Worm (Caenorhabditis elegans) whole organism, late embryonic: ENCODE data around the gene F54D1.1.
"Not testable (repeated sequence)": the region's sequence is repeated elsewhere in the genome, so short reads cannot be mapped to it uniquely, and the experiment has no call there.

Experiments
- C38D4.7 ChIP-seq: fragments of 200-800 bp; sonication (Bioruptor generic); optimal IDR thresholded peaks from 2 replicates; lab custom pipeline; 2018; ENCODE audit warnings: mild to moderate bottlenecking, missing genetic modification characterization, moderate library complexity, missing compliant biosample characterization
- K02D7.2 ChIP-seq: sonication (generic microtip); optimal IDR thresholded peaks from 2 replicates; lab custom pipeline; 2017; ENCODE audit warnings: mild to moderate bottlenecking, missing genetic modification characterization, missing compliant biosample characterization
- K09A11.1 ChIP-seq: sonication (generic microtip); optimal IDR thresholded peaks from 2 replicates; lab custom pipeline; 2017; ENCODE audit warnings: antibody characterized with exemption, mild to moderate bottlenecking, missing genetic modification characterization, missing compliant biosample characterization; ENCODE audit not compliant: insufficient read depth
- T23F11.4 ChIP-seq: fragments of 200-800 bp; sonication (Bioruptor generic); optimal IDR thresholded peaks from 2 replicates; lab custom pipeline; 2018; ENCODE audit warnings: mild to moderate bottlenecking, missing genetic modification characterization, missing compliant biosample characterization
- ahr-1 ChIP-seq: sonication (generic microtip); optimal IDR thresholded peaks from 2 replicates; lab custom pipeline; 2016; ENCODE audit warnings: missing genetic modification characterization, missing compliant biosample characterization
- ceh-19 ChIP-seq: fragments of 200-800 bp; sonication (Bioruptor generic); optimal IDR thresholded peaks from 2 replicates; lab custom pipeline; 2018; ENCODE audit warnings: mild to moderate bottlenecking, missing genetic modification characterization, missing compliant biosample characterization
- ceh-22 ChIP-seq: sonication (generic microtip); optimal IDR thresholded peaks from 2 replicates; lab custom pipeline; 2017; ENCODE audit warnings: missing biosample characterization, missing genetic modification characterization
- ceh-24 ChIP-seq: sonication (generic microtip); optimal IDR thresholded peaks from 2 replicates; lab custom pipeline; 2016; ENCODE audit warnings: mild to moderate bottlenecking, missing genetic modification characterization, missing compliant biosample characterization
- ceh-30 ChIP-seq: fragments of 150-350 bp; optimal IDR thresholded peaks from 2 replicates; lab custom pipeline; 2014; ENCODE audit warnings: missing biosample characterization, missing genetic modification characterization
- ceh-48 ChIP-seq: sonication (generic microtip); optimal IDR thresholded peaks from 2 replicates; lab custom pipeline; 2016; ENCODE audit warnings: missing genetic modification characterization, inconsistent platforms, missing compliant biosample characterization
- dve-1 ChIP-seq: sonication (generic microtip); optimal IDR thresholded peaks from 2 replicates; lab custom pipeline; 2017; ENCODE audit warnings: antibody characterized with exemption, mild to moderate bottlenecking, missing genetic modification characterization, missing compliant biosample characterization
- elt-2 ChIP-seq: sonication (generic microtip); optimal IDR thresholded peaks from 2 replicates; lab custom pipeline; 2016; ENCODE audit warnings: missing genetic modification reagents, missing genetic modification characterization, missing compliant biosample characterization
- fax-1 ChIP-seq: sonication (generic microtip); optimal IDR thresholded peaks from 2 replicates; lab custom pipeline; 2016; ENCODE audit warnings: missing genotype, missing genetic modification characterization, missing compliant biosample characterization
- fkh-10 ChIP-seq: fragments of 150-350 bp; optimal IDR thresholded peaks from 2 replicates; lab custom pipeline; 2014; ENCODE audit warnings: missing biosample characterization, missing genetic modification reagents, missing genetic modification characterization
- fkh-6 ChIP-seq: sonication (generic microtip); optimal IDR thresholded peaks from 2 replicates; lab custom pipeline; 2016; ENCODE audit warnings: missing genetic modification characterization, missing compliant biosample characterization
- gmeb-2 ChIP-seq: sonication (generic microtip); optimal IDR thresholded peaks from 2 replicates; lab custom pipeline; 2016; ENCODE audit warnings: missing genetic modification characterization, inconsistent platforms, missing compliant biosample characterization
- hlh-8 ChIP-seq: sonication (generic microtip); optimal IDR thresholded peaks from 2 replicates; lab custom pipeline; 2016; ENCODE audit warnings: missing genotype, missing genetic modification characterization, missing compliant biosample characterization
- lim-6 ChIP-seq: sonication (generic microtip); optimal IDR thresholded peaks from 2 replicates; lab custom pipeline; 2016; ENCODE audit warnings: missing genetic modification characterization, missing compliant biosample characterization
- mec-3 ChIP-seq: sonication (generic microtip); optimal IDR thresholded peaks from 2 replicates; lab custom pipeline; 2016; ENCODE audit warnings: borderline replicate concordance, missing genetic modification characterization, missing compliant biosample characterization
- nfya-1 ChIP-seq: sonication (generic microtip); optimal IDR thresholded peaks from 2 replicates; lab custom pipeline; 2017; ENCODE audit warnings: missing genetic modification characterization, mild to moderate bottlenecking, missing compliant biosample characterization, antibody characterized with exemption, moderate library complexity
- nhr-11 ChIP-seq: fragments of 150-350 bp; optimal IDR thresholded peaks from 2 replicates; lab custom pipeline; 2014; ENCODE audit warnings: missing biosample characterization, missing genetic modification characterization
- nhr-232 ChIP-seq: sonication (generic microtip); optimal IDR thresholded peaks from 2 replicates; lab custom pipeline; 2016; ENCODE audit warnings: missing genetic modification characterization, missing compliant biosample characterization
- pag-3 ChIP-seq: sonication (generic microtip); optimal IDR thresholded peaks from 2 replicates; lab custom pipeline; 2016; ENCODE audit warnings: missing compliant biosample characterization, missing genetic modification characterization, borderline replicate concordance
- pat-9 ChIP-seq: fragments of 200-800 bp; sonication (Bioruptor generic); optimal IDR thresholded peaks from 2 replicates; lab custom pipeline; 2018; ENCODE audit warnings: mild to moderate bottlenecking, missing genetic modification characterization, moderate library complexity, missing compliant biosample characterization
- pha-2 ChIP-seq: sonication (generic microtip); optimal IDR thresholded peaks from 2 replicates; lab custom pipeline; 2017; ENCODE audit warnings: mild to moderate bottlenecking, missing genetic modification characterization, missing compliant biosample characterization
- ref-2 ChIP-seq: sonication (generic microtip); optimal IDR thresholded peaks from 2 replicates; lab custom pipeline; 2016; ENCODE audit warnings: missing genetic modification characterization, missing compliant biosample characterization
- rnt-1 ChIP-seq: sonication (generic microtip); optimal IDR thresholded peaks from 2 replicates; lab custom pipeline; 2016; ENCODE audit warnings: missing genetic modification characterization, missing compliant biosample characterization
- sdc-2 ChIP-seq: sonication (generic microtip); optimal IDR thresholded peaks from 2 replicates; lab custom pipeline; 2016; ENCODE audit warnings: missing genotype, missing genetic modification characterization, missing compliant biosample characterization
- sox-2 ChIP-seq: fragments of 200-800 bp; sonication (Bioruptor generic); IDR thresholded peaks from 2 replicates; pipeline ENCODE4 v1.3.6; 2022; ENCODE audit warnings: missing genetic modification reagents, missing genetic modification characterization, missing compliant biosample characterization
- sox-4 ChIP-seq: sonication (generic microtip); optimal IDR thresholded peaks from 2 replicates; lab custom pipeline; 2017; ENCODE audit warnings: mild to moderate bottlenecking, missing genetic modification characterization, inconsistent platforms, missing compliant biosample characterization
- ttx-3 ChIP-seq: sonication (generic microtip); optimal IDR thresholded peaks from 2 replicates; lab custom pipeline; 2016; ENCODE audit warnings: missing genetic modification reagents, missing genetic modification characterization, missing compliant biosample characterization
- unc-55 ChIP-seq: sonication (generic microtip); optimal IDR thresholded peaks from 2 replicates; lab custom pipeline; 2017; ENCODE audit warnings: missing biosample characterization, missing genetic modification reagents, missing genetic modification characterization
- zip-5 ChIP-seq: sonication (generic microtip); optimal IDR thresholded peaks from 2 replicates; lab custom pipeline; 2016; ENCODE audit warnings: missing genetic modification characterization, missing compliant biosample characterization
- ztf-16 ChIP-seq: sonication (generic microtip); optimal IDR thresholded peaks from 2 replicates; lab custom pipeline; 2017; ENCODE audit warnings: missing genetic modification characterization, missing compliant biosample characterization

Gene F54D1.1

DNA sequence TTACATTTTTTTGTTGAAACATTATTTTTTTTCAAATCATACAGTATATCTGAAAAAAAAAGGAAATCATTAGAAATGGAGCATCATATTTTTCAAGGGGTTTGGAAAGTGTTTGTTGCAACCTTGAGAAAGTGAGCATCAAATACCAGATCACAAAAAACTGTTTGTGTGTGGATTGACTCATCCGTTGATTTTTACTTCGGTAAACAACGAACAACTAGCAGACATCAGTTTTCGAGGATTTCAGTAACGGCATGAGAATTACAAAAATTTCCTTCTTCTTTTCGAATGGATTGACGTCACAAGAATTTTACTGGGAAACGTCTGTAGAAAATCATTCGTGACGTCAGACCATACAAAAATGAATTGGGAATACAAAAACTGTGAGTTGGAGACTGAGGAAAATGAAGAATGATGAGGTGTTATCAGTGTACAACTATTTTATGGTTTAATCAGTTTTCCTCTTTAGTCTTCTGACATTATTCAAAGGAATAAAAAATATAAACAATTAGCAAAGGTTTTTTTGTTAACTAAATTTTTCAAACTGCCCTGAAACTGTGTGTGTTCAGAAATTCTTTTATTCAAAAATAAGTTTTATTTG is 13.5 kb upstream of the F54D1.1 start, which contains the start of gene C05C12.4:
Gene C05C12.4, minus strand, starts transcription at position 51 of the 601 bp plus-strand sequence.
- TF ChIP-seq ceh-48 (no peak), nhr-232 (tag; lab: Kevin White, UChicago) (no peak), nfya-1 (no peak), rnt-1 (tag; lab: Kevin White, UChicago) (no peak), ceh-24 (tag; lab: Kevin White, UChicago) (no peak), pag-3 (tag; lab: Kevin White, UChicago) (no peak), ztf-16 (tag; lab: Kevin White, UChicago) (no peak), pha-2 (tag; lab: Kevin White, UChicago) (no peak), dve-1 (tag; lab: Kevin White, UChicago) (no peak), mec-3 (no peak), ceh-22 (tag; lab: Kevin White, UChicago) (no peak), ceh-30 (tag; lab: Kevin White, UChicago) (no peak), sox-4 (tag; lab: Kevin White, UChicago) (no peak), zip-5 (tag; lab: Kevin White, UChicago) (no peak), ref-2 (tag; lab: Kevin White, UChicago) (no peak), elt-2 (tag; lab: Kevin White, UChicago) (no peak), ahr-1 (tag; lab: Kevin White, UChicago) (no peak), gmeb-2 (no peak), T23F11.4 (GFP tag; lab: Kevin White, UChicago) (no peak)

DNA sequence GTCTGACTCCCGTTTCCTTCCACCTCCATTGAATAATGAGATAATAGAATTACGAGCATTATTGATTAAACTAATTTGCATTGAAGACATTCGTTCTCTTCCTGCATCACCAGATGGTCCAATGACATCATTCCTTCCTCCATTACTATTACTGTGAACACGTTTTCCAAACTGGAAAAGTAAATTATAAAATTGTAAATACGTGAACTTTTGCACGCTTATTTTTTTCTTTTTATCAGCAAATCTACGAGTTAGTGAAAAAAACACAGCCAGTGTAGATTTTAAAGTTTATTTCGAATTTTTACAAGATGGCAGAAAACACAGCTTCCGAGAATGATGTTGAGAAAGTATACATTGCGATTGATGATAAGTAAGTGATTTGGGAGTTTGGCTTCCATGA is 7.9 kb upstream of the F54D1.1 start, which contains the start of gene C05C12.1:
Gene C05C12.1, plus strand, starts transcription at position 301 of the 400 bp plus-strand sequence.
- TF ChIP-seq hlh-8 (tag; lab: Kevin White, UChicago); lim-6 (tag; lab: Kevin White, UChicago); sdc-2: not testable (repeated sequence)
- TF ChIP-seq, all 69 proteins: peak for 0; not testable (repeated sequence) for 69

DNA sequence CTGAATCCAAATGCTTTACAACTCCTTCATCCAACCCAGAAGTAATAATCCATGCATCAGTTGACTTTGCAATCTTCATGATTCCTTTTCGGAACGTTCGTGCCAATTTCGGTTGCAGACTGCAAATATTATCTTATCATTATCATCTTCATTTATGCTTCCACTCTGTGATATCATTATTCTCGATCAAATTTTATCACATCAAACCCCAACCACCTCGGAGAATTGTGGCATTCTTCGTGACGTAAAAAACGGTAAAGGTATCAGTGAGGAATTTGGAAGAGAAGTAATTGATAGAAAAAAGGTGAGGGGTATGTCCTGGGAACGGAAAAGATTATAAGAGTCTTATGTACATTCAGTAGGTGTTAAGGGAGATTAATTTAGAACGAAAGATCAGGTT is 4.2 kb upstream of the F54D1.1 start:
- TF ChIP-seq elt-2 (tag; lab: Kevin White, UChicago): peak; percentile 18
- no peak for TF ChIP-seq ttx-3

- TF ChIP-seq fkh-10 (GFP tag; lab: Kevin White, UChicago) (no peak), lim-6 (tag; lab: Kevin White, UChicago) (no peak), fkh-6 (tag; lab: Kevin White, UChicago) (no peak), ceh-19 (GFP tag; lab: Kevin White, UChicago) (no peak), mec-3 (no peak), unc-55 (GFP tag; lab: Kevin White, UChicago) (no peak), K09A11.1 (tag; lab: Kevin White, UChicago) (no peak), C38D4.7 (GFP tag; lab: Kevin White, UChicago) (no peak), ceh-22 (tag; lab: Kevin White, UChicago) (no peak), sox-2 (GFP tag; lab: Robert Waterston, UW) (no peak), T23F11.4 (GFP tag; lab: Kevin White, UChicago) (no peak), ceh-30 (tag; lab: Kevin White, UChicago) (no peak), fax-1 (tag; lab: Kevin White, UChicago) (no peak), pat-9 (no peak), pag-3 (tag; lab: Kevin White, UChicago) (no peak), nhr-11 (tag; lab: Kevin White, UChicago) (no peak), ref-2 (tag; lab: Kevin White, UChicago) (no peak), K02D7.2 (tag; lab: Kevin White, UChicago) (no peak)
- TF ChIP-seq, all 69 proteins: peak for 0
Observed at ce11 chrIV:11259485-11259972, 2.1 kb upstream of the F54D1.1 start, which contains the start of gene gtl-1. TSS of gene gtl-1 (minus strand) at chrIV:11259535.
